Worm (Caenorhabditis elegans) whole organism, L3 larva: ENCODE measurements around the gene Y17D7B.2.

Source experiments
- ama-1 ChIP-seq: fragments of 150-350 bp; optimal IDR thresholded peaks from 2 replicates; lab custom pipeline; 2018
- egl-27 ChIP-seq: sonication (generic microtip); optimal IDR thresholded peaks from 4 replicates; lab custom pipeline; 2017; ENCODE audit warnings: missing biosample characterization, missing genetic modification reagents, missing genetic modification characterization
- elt-1 ChIP-seq: fragments of 150-350 bp; optimal IDR thresholded peaks from 2 replicates; lab custom pipeline; 2014; ENCODE audit warnings: missing biosample characterization, missing genetic modification characterization
- lin-15B ChIP-seq: fragments of 150-350 bp; optimal IDR thresholded peaks from 2 replicates; lab custom pipeline; 2014; ENCODE audit warnings: missing biosample characterization, missing genetic modification characterization
- lin-39 ChIP-seq: fragments of 150-350 bp; optimal IDR thresholded peaks from 2 replicates; lab custom pipeline; 2018; ENCODE audit warnings: missing biosample characterization, missing genetic modification reagents, missing genetic modification characterization
- nhr-12 ChIP-seq: fragments of 150-350 bp; optimal IDR thresholded peaks from 2 replicates; lab custom pipeline; 2014; ENCODE audit warnings: missing biosample characterization, missing genetic modification characterization
- nhr-28 ChIP-seq: fragments of 150-350 bp; optimal IDR thresholded peaks from 2 replicates; lab custom pipeline; 2014; ENCODE audit warnings: missing biosample characterization, missing genetic modification characterization
- ztf-11 ChIP-seq: fragments of 150-350 bp; optimal IDR thresholded peaks from 2 replicates; lab custom pipeline; 2014; ENCODE audit warnings: missing biosample characterization, missing genetic modification characterization

DNA sequence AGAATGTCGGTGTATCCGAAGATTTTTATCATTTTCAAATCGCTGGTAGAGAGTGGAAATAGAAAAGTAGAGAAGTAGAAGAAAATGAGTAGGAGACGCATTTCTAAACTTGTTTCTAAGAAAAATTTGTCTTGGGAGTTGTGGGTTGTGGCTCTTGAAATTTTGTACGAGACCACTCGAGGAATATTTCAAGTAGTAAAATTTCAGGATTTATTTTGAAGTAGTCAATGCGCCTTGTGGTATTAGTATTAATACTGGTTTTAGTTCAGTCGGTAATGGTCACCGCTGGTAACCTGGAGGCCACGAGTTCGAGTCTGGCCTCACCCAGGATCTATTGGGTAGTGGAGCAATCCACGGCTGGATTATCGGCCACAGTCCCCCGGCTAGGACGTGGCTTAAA is 38.8 kb upstream of the Y17D7B.2 start, which contains the start of gene clec-252:
- TF ChIP-seq nhr-12 (tag; lab: Kevin White, UChicago) (no peak), ama-1 (lab: Kevin White, UChicago) (no peak), lin-15B (no peak), elt-1 (tag; lab: Kevin White, UChicago) (no peak), ztf-11 (tag; lab: Kevin White, UChicago) (no peak), nhr-28 (tag; lab: Kevin White, UChicago) (no peak), lin-39 (tag; lab: Kevin White, UChicago) (no peak), egl-27 (tag; lab: Kevin White, UChicago) (no peak)
